Fruit fly (Drosophila melanogaster) whole organism, adult: ENCODE measurements around the gene CG44838.

Experiments used
- CG11617 ChIP-seq: fragments of 200-800 bp; sonication (Bioruptor generic); optimal IDR thresholded peaks from 2 replicates; lab custom pipeline; 2017; ENCODE audit warnings: mild to moderate bottlenecking, missing biosample characterization, missing genetic modification reagents, missing genetic modification characterization
- CG12768 ChIP-seq: fragments of 200-800 bp; sonication (Bioruptor generic); optimal IDR thresholded peaks from 2 replicates; lab custom pipeline; 2017; ENCODE audit warnings: missing biosample characterization, missing genetic modification characterization, mild to moderate bottlenecking, moderate library complexity, missing genetic modification reagents
- CG14711 ChIP-seq: fragments of 200-800 bp; sonication (Bioruptor generic); optimal IDR thresholded peaks from 2 replicates; lab custom pipeline; 2018; ENCODE audit warnings: missing biosample characterization, mild to moderate bottlenecking, missing genetic modification characterization, moderate library complexity
- CG1620 ChIP-seq: fragments of 200-800 bp; sonication (Bioruptor generic); optimal IDR thresholded peaks from 2 replicates; lab custom pipeline; 2016; ENCODE audit warnings: missing biosample characterization, missing genetic modification characterization
- CG33017 ChIP-seq: fragments of 200-800 bp; sonication (Bioruptor generic); optimal IDR thresholded peaks from 2 replicates; lab custom pipeline; 2018; ENCODE audit warnings: missing biosample characterization, mild to moderate bottlenecking, missing genetic modification characterization, moderate library complexity
- CG5204 ChIP-seq: fragments of 200-800 bp; sonication (Bioruptor generic); optimal IDR thresholded peaks from 2 replicates; lab custom pipeline; 2016; ENCODE audit warnings: missing biosample characterization, missing genetic modification characterization
- CG7045 ChIP-seq: fragments of 200-800 bp; sonication (Bioruptor generic); optimal IDR thresholded peaks from 2 replicates; lab custom pipeline; 2017; ENCODE audit warnings: missing biosample characterization, mild to moderate bottlenecking, missing genetic modification characterization
- CG7101 ChIP-seq: fragments of 200-800 bp; sonication (Bioruptor generic); optimal IDR thresholded peaks from 2 replicates; lab custom pipeline; 2018; ENCODE audit warnings: missing biosample characterization, mild to moderate bottlenecking, missing genetic modification characterization, moderate library complexity
- Clk ChIP-seq: fragments of 200-800 bp; sonication (Bioruptor generic); optimal IDR thresholded peaks from 2 replicates; lab custom pipeline; 2017; ENCODE audit warnings: missing biosample characterization, missing genetic modification characterization
- Crg-1 ChIP-seq: fragments of 200-800 bp; sonication (Bioruptor generic); optimal IDR thresholded peaks from 2 replicates; lab custom pipeline; 2016; ENCODE audit warnings: missing biosample characterization, missing genetic modification characterization
- Hr96 ChIP-seq: fragments of 200-800 bp; sonication (Bioruptor generic); optimal IDR thresholded peaks from 2 replicates; lab custom pipeline; 2016; ENCODE audit warnings: missing biosample characterization, missing genetic modification characterization
- Mnt ChIP-seq: fragments of 200-800 bp; sonication (Bioruptor generic); optimal IDR thresholded peaks from 2 replicates; lab custom pipeline; 2016; ENCODE audit warnings: missing biosample characterization, mild to moderate bottlenecking, missing genetic modification characterization
- bab1 ChIP-seq: fragments of 200-800 bp; sonication (Bioruptor generic); optimal IDR thresholded peaks from 3 replicates; lab custom pipeline; 2019; ENCODE audit warnings: missing biosample characterization, mild to moderate bottlenecking, missing genetic modification characterization, moderate library complexity
- cic ChIP-seq: fragments of 200-800 bp; sonication (Bioruptor generic); optimal IDR thresholded peaks from 2 replicates; lab custom pipeline; 2017; ENCODE audit warnings: missing biosample characterization, mild to moderate bottlenecking, missing genetic modification characterization, moderate library complexity
- cnc ChIP-seq, 2 experiments: fragments of >200 bp; optimal IDR thresholded peaks; 2 replicates each; lab custom pipeline; 2017
- kay ChIP-seq: fragments of 200-800 bp; sonication (Bioruptor generic); peaks from one replicate; lab custom pipeline; 2016; ENCODE audit warnings: missing biosample characterization, missing genetic modification characterization, borderline replicate concordance
- ovo ChIP-seq: fragments of 200-800 bp; sonication (Bioruptor generic); optimal IDR thresholded peaks from 2 replicates; lab custom pipeline; 2016; ENCODE audit warnings: missing biosample characterization, missing genetic modification characterization
- pad ChIP-seq: fragments of 200-800 bp; sonication (Bioruptor generic); optimal IDR thresholded peaks from 3 replicates; lab custom pipeline; 2017; ENCODE audit warnings: missing biosample characterization, missing genetic modification characterization, mild to moderate bottlenecking, moderate library complexity, missing genetic modification reagents
- tj ChIP-seq: fragments of 200-800 bp; sonication (Bioruptor generic); optimal IDR thresholded peaks from 3 replicates; lab custom pipeline; 2017; ENCODE audit warnings: missing biosample characterization, mild to moderate bottlenecking, missing genetic modification characterization, moderate library complexity
- toe ChIP-seq: fragments of 200-800 bp; sonication (Bioruptor generic); optimal IDR thresholded peaks from 2 replicates; lab custom pipeline; 2016; ENCODE audit warnings: missing biosample characterization, missing genetic modification characterization

CG44838 gene

dm6 chr3L:9421621-9422020 lies 39.2 kb upstream of the CG44838 start:
- TF ChIP-seq CG7045, result no peak
- no peak for TF ChIP-seq CG12768 (GFP tag; lab: Kevin White, UChicago)
- TF ChIP-seq pad, result no peak
- TF ChIP-seq CG7101 (tag; lab: Kevin White, UChicago), result no peak
- TF ChIP-seq CG14711 (tag; lab: Kevin White, UChicago), result no peak
- no peak for TF ChIP-seq CG33017 (tag; lab: Kevin White, UChicago)
- TF ChIP-seq tj (GFP tag; lab: Kevin White, UChicago), result peak; percentile 33
- TF ChIP-seq cic (GFP tag; lab: Kevin White, UChicago), result peak; percentile 32
- no peak for TF ChIP-seq cnc (optimal IDR thresholded peaks at IDR 0.05; lab: Kevin White, UChicago)
- TF ChIP-seq ovo (GFP tag; lab: Kevin White, UChicago), result peak; percentile 26
- TF ChIP-seq CG5204, result no peak

dm6 chr3L:9422135-9422534 lies 38.7 kb upstream of the CG44838 start:
- TF ChIP-seq CG33017 (tag; lab: Kevin White, UChicago), result no peak
- TF ChIP-seq cnc (optimal IDR thresholded peaks at IDR 0.05; lab: Kevin White, UChicago), result peak in 1 of 2 experiments; percentile 62

- TF ChIP-seq pad, result peak; percentile 94
- peak; percentile 99 for TF ChIP-seq CG11617
- TF ChIP-seq kay (GFP tag; lab: Kevin White, UChicago), result peak; percentile 100
- TF ChIP-seq toe (GFP tag; lab: Kevin White, UChicago), result peak; percentile 98
- peak; percentile 98 for TF ChIP-seq Clk (GFP tag; lab: Kevin White, UChicago)
- TF ChIP-seq CG14711 (tag; lab: Kevin White, UChicago), result peak; percentile 98
- peak; percentile 99 for TF ChIP-seq CG12768 (GFP tag; lab: Kevin White, UChicago)
- no peak for TF ChIP-seq cnc (optimal IDR thresholded peaks at IDR 0.05; lab: Kevin White, UChicago)
- peak; percentile 99 for TF ChIP-seq bab1 (GFP tag; lab: Kevin White, UChicago)
- peak; percentile 92 for TF ChIP-seq Crg-1 (GFP tag; lab: Kevin White, UChicago)
- TF ChIP-seq CG7101 (tag; lab: Kevin White, UChicago), result peak; percentile 99
- peak; percentile 100 for TF ChIP-seq CG33017 (tag; lab: Kevin White, UChicago)
- peak; percentile 97 for TF ChIP-seq cic (GFP tag; lab: Kevin White, UChicago)
- TF ChIP-seq CG7045, result peak; percentile 99
- peak; percentile 97 for TF ChIP-seq CG1620 (GFP tag; lab: Kevin White, UChicago)
- peak; percentile 96 for TF ChIP-seq tj (GFP tag; lab: Kevin White, UChicago)
- peak; percentile 97 for TF ChIP-seq Mnt (GFP tag; lab: Kevin White, UChicago)
- TF ChIP-seq ovo (GFP tag; lab: Kevin White, UChicago), result peak; percentile 96
- peak; percentile 98 for TF ChIP-seq Hr96 (GFP tag; lab: Kevin White, UChicago)
- peak; percentile 99 for TF ChIP-seq CG5204
Measured at dm6 chr3L:9422636-9423419, 38.0 kb upstream of the CG44838 start, which contains the start of gene aay. TSS of gene aay (plus strand) at chr3L:9423253.

- TF ChIP-seq CG12768 (GFP tag; lab: Kevin White, UChicago) (peak; percentile 33), Clk (GFP tag; lab: Kevin White, UChicago) (no peak), cic (GFP tag; lab: Kevin White, UChicago) (peak; percentile 77), Mnt (GFP tag; lab: Kevin White, UChicago) (peak; percentile 50)
Measured at dm6 chr3L:9423757-9424527, 36.9 kb upstream of the CG44838 start.

- TF ChIP-seq CG14711 (tag; lab: Kevin White, UChicago) (peak; percentile 57), pad (no peak), cic (GFP tag; lab: Kevin White, UChicago) (no peak), Mnt (GFP tag; lab: Kevin White, UChicago) (no peak), bab1 (GFP tag; lab: Kevin White, UChicago) (no peak), CG7101 (tag; lab: Kevin White, UChicago) (peak; percentile 10), CG33017 (tag; lab: Kevin White, UChicago) (peak; percentile 65), toe (GFP tag; lab: Kevin White, UChicago) (no peak), Clk (GFP tag; lab: Kevin White, UChicago) (no peak), CG7045 (peak; percentile 36), tj (GFP tag; lab: Kevin White, UChicago) (no peak), Hr96 (GFP tag; lab: Kevin White, UChicago) (no peak), CG11617 (peak; percentile 32), kay (GFP tag; lab: Kevin White, UChicago) (peak; percentile 97), ovo (GFP tag; lab: Kevin White, UChicago) (no peak), cnc (optimal IDR thresholded peaks at IDR 0.05; lab: Kevin White, UChicago) (peak in 1 of 2 experiments; percentile 78), Crg-1 (GFP tag; lab: Kevin White, UChicago) (no peak), CG5204 (no peak), CG1620 (GFP tag; lab: Kevin White, UChicago) (no peak), CG12768 (GFP tag; lab: Kevin White, UChicago) (peak; percentile 18)
Measured at dm6 chr3L:9424528-9424911, 36.3 kb upstream of the CG44838 start.
